Worm (Caenorhabditis elegans) whole organism, young adult: ENCODE results near the gene arrd-6.

Experiments
- C17E4.6 ChIP-seq: fragments of 200-800 bp; sonication (Bioruptor generic); IDR thresholded peaks from 2 replicates; pipeline ENCODE4 v1.3.6; 2022; ENCODE audit warnings: missing genetic modification reagents, missing genetic modification characterization, missing compliant biosample characterization
- F55B11.4 ChIP-seq: sonication (generic microtip); optimal IDR thresholded peaks from 2 replicates; lab custom pipeline; 2016; ENCODE audit warnings: missing compliant biosample characterization, missing genetic modification characterization, borderline replicate concordance; ENCODE audit not compliant: insufficient read depth
- T07F8.4 ChIP-seq: sonication (generic microtip); optimal IDR thresholded peaks from 2 replicates; lab custom pipeline; 2016; ENCODE audit warnings: mild to moderate bottlenecking, missing genetic modification characterization, moderate library complexity, missing compliant biosample characterization
- Y95B8A.8 ChIP-seq: fragments of 200-800 bp; sonication (Bioruptor generic); IDR thresholded peaks from 2 replicates; pipeline ENCODE4 v1.3.6; 2022; ENCODE audit warnings: missing genetic modification reagents, missing genetic modification characterization, missing compliant biosample characterization
- bed-1 ChIP-seq: fragments of 200-800 bp; sonication (Bioruptor generic); IDR thresholded peaks from 2 replicates; pipeline ENCODE4 v1.3.6; 2022; ENCODE audit warnings: missing genetic modification reagents, missing genetic modification characterization, missing compliant biosample characterization
- cebp-1 ChIP-seq, 2 experiments: fragments of 200-800 bp in 1 of 2; sonication (Bioruptor generic) in 1 of 2; sonication (generic microtip) in 1 of 2; IDR thresholded peaks in 1 of 2; optimal IDR thresholded peaks in 1 of 2; 2 replicates each; pipeline versions ENCODE4 v1.3.6 to Lab custom; 2017 to 2022; ENCODE audit warnings: missing compliant biosample characterization in 2 of 2, missing genetic modification characterization in 2 of 2, mild to moderate bottlenecking in 1 of 2, missing genetic modification reagents in 1 of 2, moderate library complexity in 1 of 2
- cebp-2 ChIP-seq: fragments of 200-800 bp; sonication (Bioruptor generic); IDR thresholded peaks from 2 replicates; pipeline ENCODE4 v1.3.6; 2022; ENCODE audit warnings: missing genetic modification characterization, missing compliant biosample characterization
- ceh-40 ChIP-seq: fragments of 200-800 bp; sonication (Bioruptor generic); IDR thresholded peaks from 2 replicates; pipeline ENCODE4 v1.3.6; 2022; ENCODE audit warnings: missing genetic modification characterization, missing compliant biosample characterization
- ceh-58 ChIP-seq: fragments of 200-800 bp; sonication (Bioruptor generic); IDR thresholded peaks from 2 replicates; pipeline ENCODE4 v1.3.6; 2022; ENCODE audit warnings: missing genetic modification characterization, missing compliant biosample characterization
- ceh-79 ChIP-seq: sonication (generic microtip); optimal IDR thresholded peaks from 2 replicates; lab custom pipeline; 2017; ENCODE audit warnings: mild to moderate bottlenecking, missing genetic modification characterization, missing compliant biosample characterization
- dox-1 ChIP-seq: fragments of 200-800 bp; sonication (Bioruptor generic); IDR thresholded peaks from 2 replicates; pipeline ENCODE4 v1.3.6; 2022; ENCODE audit warnings: missing genetic modification reagents, missing genetic modification characterization, missing compliant biosample characterization
- dpff-1 ChIP-seq: sonication (generic microtip); optimal IDR thresholded peaks from 2 replicates; lab custom pipeline; 2017; ENCODE audit warnings: mild to moderate bottlenecking, missing genetic modification characterization, missing compliant biosample characterization
- dpl-1 ChIP-seq: fragments of 150-350 bp; optimal IDR thresholded peaks from 2 replicates; lab custom pipeline; 2014; ENCODE audit warnings: missing biosample characterization, missing genetic modification reagents, missing genetic modification characterization
- egl-18 ChIP-seq: fragments of 200-800 bp; sonication (Bioruptor generic); IDR thresholded peaks from 2 replicates; pipeline ENCODE4 v1.3.6; 2022; ENCODE audit warnings: missing genetic modification reagents, missing genetic modification characterization, missing compliant biosample characterization
- fkh-3 ChIP-seq: sonication (generic microtip); optimal IDR thresholded peaks from 2 replicates; lab custom pipeline; 2016; ENCODE audit warnings: mild to moderate bottlenecking, missing genetic modification characterization, missing compliant biosample characterization
- hlh-12 ChIP-seq: sonication (generic microtip); optimal IDR thresholded peaks from 2 replicates; lab custom pipeline; 2016; ENCODE audit warnings: missing genetic modification characterization, missing compliant biosample characterization
- hmg-1.2 ChIP-seq: fragments of 200-800 bp; sonication (Bioruptor generic); IDR thresholded peaks from 2 replicates; pipeline ENCODE4 v1.3.6; 2022; ENCODE audit warnings: missing genetic modification reagents, missing genetic modification characterization, missing compliant biosample characterization
- hmg-20 ChIP-seq: fragments of 200-800 bp; sonication (Bioruptor generic); IDR thresholded peaks from 2 replicates; pipeline ENCODE4 v1.3.6; 2022; ENCODE audit warnings: missing genetic modification reagents, missing genetic modification characterization, missing compliant biosample characterization
- hrde-1 ChIP-seq: sonication (generic microtip); optimal IDR thresholded peaks from 2 replicates; lab custom pipeline; 2016; ENCODE audit warnings: missing genetic modification characterization, mild to moderate bottlenecking, missing compliant biosample characterization, moderate library complexity, missing genotype, missing genetic modification reagents, borderline replicate concordance
- hsf-1 ChIP-seq: fragments of 200-800 bp; sonication (Bioruptor generic); IDR thresholded peaks from 2 replicates; pipeline ENCODE4 v1.3.6; 2022; ENCODE audit warnings: missing genetic modification reagents, missing genetic modification characterization, missing compliant biosample characterization
- let-526 ChIP-seq: fragments of 200-800 bp; sonication (Bioruptor generic); IDR thresholded peaks from 2 replicates; pipeline ENCODE4 v1.3.6; 2022; ENCODE audit warnings: missing genetic modification reagents, missing genetic modification characterization, missing compliant biosample characterization
- lin-26 ChIP-seq: fragments of 200-800 bp; sonication (Bioruptor generic); IDR thresholded peaks from 2 replicates; pipeline ENCODE4 v1.3.6; 2022; ENCODE audit warnings: missing genetic modification reagents, missing genetic modification characterization, missing compliant biosample characterization
- madf-3 ChIP-seq: fragments of 200-800 bp; sonication (Bioruptor generic); IDR thresholded peaks from 2 replicates; pipeline ENCODE4 v1.3.6; 2022; ENCODE audit warnings: missing genetic modification reagents, missing genetic modification characterization, missing compliant biosample characterization
- mel-28 ChIP-seq: sonication (generic microtip); optimal IDR thresholded peaks from 2 replicates; lab custom pipeline; 2016; ENCODE audit warnings: borderline replicate concordance, mild to moderate bottlenecking, missing genetic modification characterization, missing compliant biosample characterization
- nhr-120 ChIP-seq: fragments of 200-800 bp; sonication (Bioruptor generic); IDR thresholded peaks from 2 replicates; pipeline ENCODE4 v1.3.6; 2022; ENCODE audit warnings: missing genetic modification characterization, missing compliant biosample characterization
- nhr-80 ChIP-seq: sonication (generic microtip); optimal IDR thresholded peaks from 2 replicates; lab custom pipeline; 2016; ENCODE audit warnings: missing genetic modification characterization, missing compliant biosample characterization
- pbrm-1 ChIP-seq: fragments of 200-800 bp; sonication (Bioruptor generic); IDR thresholded peaks from 2 replicates; pipeline ENCODE4 v1.3.6; 2022; ENCODE audit warnings: missing genetic modification reagents, missing genetic modification characterization, missing compliant biosample characterization
- rcor-1 ChIP-seq: fragments of 200-800 bp; sonication (Bioruptor generic); IDR thresholded peaks from 2 replicates; pipeline ENCODE4 v1.3.6; 2022; ENCODE audit warnings: missing genetic modification reagents, missing genetic modification characterization, missing compliant biosample characterization
- rec-8 ChIP-seq, 2 experiments: sonication (generic microtip); optimal IDR thresholded peaks; 2 replicates each; lab custom pipeline; 2016; ENCODE audit warnings: mild to moderate bottlenecking in 2 of 2, missing genetic modification characterization in 2 of 2, missing genetic modification reagents in 2 of 2, missing genotype in 2 of 2, missing biosample characterization in 1 of 2, missing compliant biosample characterization in 1 of 2, moderate library complexity in 1 of 2
- rpc-1 ChIP-seq, 2 experiments: fragments of 150-350 bp in 1 of 2; sonication (generic microtip) in 1 of 2; optimal IDR thresholded peaks; 2 replicates each; lab custom pipeline; 2014 to 2018; ENCODE audit warnings: missing biosample characterization in 1 of 2, missing genetic modification characterization in 1 of 2, missing genetic modification reagents in 1 of 2, missing genotype in 1 of 2
- sptf-2 ChIP-seq: fragments of 200-800 bp; sonication (Bioruptor generic); optimal IDR thresholded peaks from 2 replicates; lab custom pipeline; 2018; ENCODE audit warnings: mild to moderate bottlenecking, missing genetic modification characterization, missing compliant biosample characterization
- tbx-9 ChIP-seq: sonication (generic microtip); optimal IDR thresholded peaks from 2 replicates; lab custom pipeline; 2016; ENCODE audit warnings: borderline replicate concordance, missing genetic modification characterization, inconsistent platforms, missing compliant biosample characterization
- tlf-1 ChIP-seq: fragments of 200-800 bp; sonication (Bioruptor generic); optimal IDR thresholded peaks from 2 replicates; lab custom pipeline; 2018; ENCODE audit warnings: mild to moderate bottlenecking, missing genetic modification characterization, missing compliant biosample characterization
- zfh-2 ChIP-seq: fragments of 200-800 bp; sonication (Bioruptor generic); conservative IDR thresholded peaks from 2 replicates; pipeline ENCODE4 v1.3.6; 2022; ENCODE audit warnings: missing genetic modification reagents, missing genetic modification characterization, missing compliant biosample characterization
- zim-3 ChIP-seq: sonication (generic microtip); optimal IDR thresholded peaks from 2 replicates; lab custom pipeline; 2017; ENCODE audit warnings: mild to moderate bottlenecking, missing genetic modification characterization, moderate library complexity, missing compliant biosample characterization
- ztf-18 ChIP-seq: sonication (generic microtip); optimal IDR thresholded peaks from 2 replicates; lab custom pipeline; 2016; ENCODE audit warnings: missing genotype, mild to moderate bottlenecking, missing genetic modification characterization, missing compliant biosample characterization
- ztf-28 ChIP-seq: fragments of 200-800 bp; sonication (Bioruptor generic); IDR thresholded peaks from 2 replicates; pipeline ENCODE4 v1.3.6; 2022; ENCODE audit warnings: missing genetic modification reagents, missing genetic modification characterization, missing compliant biosample characterization
- ztf-3 ChIP-seq: fragments of 200-800 bp; sonication (Bioruptor generic); optimal IDR thresholded peaks from 2 replicates; lab custom pipeline; 2018; ENCODE audit warnings: mild to moderate bottlenecking, missing genetic modification characterization, missing compliant biosample characterization
- ztf-6 ChIP-seq: fragments of 200-800 bp; sonication (Bioruptor generic); IDR thresholded peaks from 2 replicates; pipeline ENCODE4 v1.3.6; 2022; ENCODE audit warnings: missing genetic modification reagents, missing genetic modification characterization, missing compliant biosample characterization

Gene arrd-6

ce11 chrII:11167039-11167438 is 24.5 kb downstream of the arrd-6 start (continued):
- no peak for TF ChIP-seq cebp-1 (GFP tag; IDR thresholded peaks at IDR 0.05; lab: Robert Waterston, UW)
- TF ChIP-seq cebp-1 (tag; optimal IDR thresholded peaks at IDR 0.05; lab: Kevin White, UChicago), result peak; percentile 56
- 0 out of 2 replicates have a peak, but pooled peaks have one; percentile 66 for TF ChIP-seq C17E4.6 (GFP tag; lab: Robert Waterston, UW)
- no peak for TF ChIP-seq hlh-12 (tag; lab: Kevin White, UChicago)
- peak; percentile 80 for TF ChIP-seq dpff-1 (tag; lab: Kevin White, UChicago)
- no peak for TF ChIP-seq rpc-1 (optimal IDR thresholded peaks at IDR 0.05; lab: Kevin White, UChicago)
- peak; percentile 6 for TF ChIP-seq rpc-1 (tag; optimal IDR thresholded peaks at IDR 0.05; lab: Kevin White, UChicago)
- no peak for TF ChIP-seq fkh-3 (tag; lab: Kevin White, UChicago)
- peak in 1 of 2 experiments; percentile 77 for TF ChIP-seq rec-8 (tag; optimal IDR thresholded peaks at IDR 0.05; lab: Kevin White, UChicago)
- no peak for TF ChIP-seq madf-3
- peak; percentile 69; the same call in 1 of the 2 replicates for TF ChIP-seq hsf-1
- TF ChIP-seq Y95B8A.8 (GFP tag; lab: Robert Waterston, UW), result peak; percentile 73
- TF ChIP-seq rcor-1 (GFP tag; lab: Robert Waterston, UW), result peak; percentile 86
- peak; percentile 95 for TF ChIP-seq hmg-1.2 (GFP tag; lab: Robert Waterston, UW)
- no peak for TF ChIP-seq egl-18
- peak; percentile 84 for TF ChIP-seq hrde-1 (tag; lab: Kevin White, UChicago)
- no peak for TF ChIP-seq ceh-79 (tag; lab: Kevin White, UChicago)
- TF ChIP-seq mel-28 (tag; lab: Kevin White, UChicago), result no peak
- peak; percentile 7 for TF ChIP-seq dpl-1 (GFP tag; lab: Kevin White, UChicago)
- TF ChIP-seq zim-3 (tag; lab: Kevin White, UChicago), result no peak
- 0 out of 2 replicates have a peak, but pooled peaks have one; percentile 65 for TF ChIP-seq let-526 (GFP tag; lab: Robert Waterston, UW)
- no peak for TF ChIP-seq cebp-2 (GFP tag; lab: Robert Waterston, UW)
- peak; percentile 1 for TF ChIP-seq nhr-80 (tag; lab: Kevin White, UChicago)
- TF ChIP-seq ztf-6, result peak; percentile 67; the same call in 1 of the 2 replicates
- no peak for TF ChIP-seq bed-1 (GFP tag; lab: Robert Waterston, UW)
- TF ChIP-seq ceh-58, result no peak
- TF ChIP-seq zfh-2, result peak; percentile 90
- TF ChIP-seq hmg-20 (GFP tag; lab: Robert Waterston, UW), result peak; percentile 61; the same call in 1 of the 2 replicates
- no peak for TF ChIP-seq nhr-120 (GFP tag; lab: Robert Waterston, UW)
- TF ChIP-seq sptf-2 (GFP tag; lab: Kevin White, UChicago), result peak; percentile 75
- TF ChIP-seq pbrm-1 (GFP tag; lab: Robert Waterston, UW), result peak; percentile 98
- no peak for TF ChIP-seq ztf-3 (GFP tag; lab: Kevin White, UChicago)
- TF ChIP-seq tbx-9 (tag; lab: Kevin White, UChicago), result no peak
- peak; percentile 91 for TF ChIP-seq dox-1
- TF ChIP-seq T07F8.4 (tag; lab: Kevin White, UChicago), result no peak
- TF ChIP-seq lin-26 (GFP tag; lab: Robert Waterston, UW), result peak; percentile 67; the same call in 1 of the 2 replicates
- TF ChIP-seq F55B11.4 (tag; lab: Kevin White, UChicago), result no peak
- TF ChIP-seq ztf-18 (tag; lab: Kevin White, UChicago), result peak; percentile 57
- peak; percentile 61 for TF ChIP-seq tlf-1 (GFP tag; lab: Kevin White, UChicago)
- TF ChIP-seq ceh-40, result no peak
- peak; percentile 87 for TF ChIP-seq ztf-28 (GFP tag; lab: Robert Waterston, UW)
